Fruit fly (Drosophila melanogaster) whole organism, pupa: ENCODE results near the gene Ptp61F.

ENCODE experiments used
- CG15710 ChIP-seq: fragments of 200-800 bp; sonication (Bioruptor generic); optimal IDR thresholded peaks from 2 replicates; lab custom pipeline; 2018; ENCODE audit warnings: missing biosample characterization, mild to moderate bottlenecking, missing genetic modification characterization, moderate library complexity
- CG17806 ChIP-seq: fragments of 200-800 bp; sonication (Bioruptor generic); optimal IDR thresholded peaks from 2 replicates; lab custom pipeline; 2018; ENCODE audit warnings: missing biosample characterization, mild to moderate bottlenecking, missing genetic modification characterization, moderate library complexity
- CG8159 ChIP-seq: fragments of 200-800 bp; sonication (Bioruptor generic); optimal IDR thresholded peaks from 3 replicates; lab custom pipeline; 2018; ENCODE audit warnings: missing biosample characterization, mild to moderate bottlenecking, missing genetic modification characterization, moderate library complexity
- CG8301 ChIP-seq: fragments of 200-800 bp; sonication (Bioruptor generic); optimal IDR thresholded peaks from 2 replicates; lab custom pipeline; 2018; ENCODE audit warnings: missing biosample characterization, mild to moderate bottlenecking, missing genetic modification characterization
- gl ChIP-seq: fragments of 200-800 bp; sonication (Bioruptor generic); optimal IDR thresholded peaks from 2 replicates; lab custom pipeline; 2018; ENCODE audit warnings: missing biosample characterization, mild to moderate bottlenecking, missing genetic modification characterization
- rn ChIP-seq: fragments of 200-800 bp; sonication (Bioruptor generic); IDR thresholded peaks from 2 replicates; pipeline ENCODE4 v1.3.6; 2022; ENCODE audit warnings: missing biosample characterization, missing genetic modification characterization

dm6 chr3L:1358338-1358737 lies 116.7 kb downstream of the Ptp61F start:
- no peak for TF ChIP-seq gl (tag; lab: Kevin White, UChicago)
- no peak for TF ChIP-seq CG17806 (tag; lab: Kevin White, UChicago)
- no peak for TF ChIP-seq CG15710 (tag; lab: Kevin White, UChicago)
- no peak for TF ChIP-seq CG8159 (tag; lab: Kevin White, UChicago)
- no peak for TF ChIP-seq rn
- TF ChIP-seq CG8301 (tag; lab: Kevin White, UChicago): no peak
